Fruit fly (Drosophila melanogaster) whole organism, embryonic: Measurements from ENCODE around the gene CG13367.

Experiments used
- B-H2 ChIP-seq: fragments of 200-800 bp; sonication (Bioruptor generic); optimal IDR thresholded peaks from 2 replicates; lab custom pipeline; 2018; ENCODE audit warnings: missing biosample characterization, mild to moderate bottlenecking, missing genetic modification characterization
- BEAF-32 ChIP-seq: fragments of 200-800 bp; sonication (Bioruptor generic); optimal IDR thresholded peaks from 3 replicates; lab custom pipeline; 2017; ENCODE audit warnings: missing biosample characterization, missing genetic modification characterization, mild to moderate bottlenecking, moderate library complexity, missing genetic modification reagents
- CG11696 ChIP-seq: fragments of 200-800 bp; sonication (Bioruptor generic); IDR thresholded peaks from 2 replicates; pipeline ENCODE4 v1.3.6; 2022; ENCODE audit warnings: missing biosample characterization, missing genetic modification characterization
- CG1233 ChIP-seq: fragments of 200-800 bp; sonication (Bioruptor generic); optimal IDR thresholded peaks from 4 replicates; lab custom pipeline; 2018; ENCODE audit warnings: missing biosample characterization, mild to moderate bottlenecking, missing genetic modification characterization
- CG13775 ChIP-seq: fragments of 200-800 bp; sonication (Bioruptor generic); optimal IDR thresholded peaks from 3 replicates; lab custom pipeline; 2017; ENCODE audit warnings: missing biosample characterization, mild to moderate bottlenecking, missing genetic modification characterization
- CG14860 ChIP-seq: fragments of 200-800 bp; sonication (Bioruptor generic); IDR thresholded peaks from 3 replicates; pipeline ENCODE4 v1.3.6; 2022; ENCODE audit warnings: missing biosample characterization, missing genetic modification characterization; ENCODE audit not compliant: partially characterized antibody
- CG17568 ChIP-seq: fragments of 200-800 bp; sonication (Bioruptor generic); optimal IDR thresholded peaks from 2 replicates; lab custom pipeline; 2018; ENCODE audit warnings: missing biosample characterization, mild to moderate bottlenecking, missing genetic modification characterization, moderate library complexity
- CG18764 ChIP-seq: fragments of 200-800 bp; sonication (Bioruptor generic); optimal IDR thresholded peaks from 3 replicates; lab custom pipeline; 2016; ENCODE audit warnings: missing biosample characterization, missing genetic modification characterization
- CG2129 ChIP-seq: fragments of 200-800 bp; sonication (Bioruptor generic); IDR thresholded peaks from 2 replicates; pipeline ENCODE4 v1.3.6; 2022; ENCODE audit warnings: missing biosample characterization, missing genetic modification characterization; ENCODE audit not compliant: partially characterized antibody
- CG3281 ChIP-seq: fragments of 200-800 bp; sonication (Bioruptor generic); optimal IDR thresholded peaks from 3 replicates; lab custom pipeline; 2017; ENCODE audit warnings: missing biosample characterization, mild to moderate bottlenecking, missing genetic modification characterization
- CG43689 ChIP-seq: fragments of 200-800 bp; sonication (Bioruptor generic); IDR thresholded peaks from 2 replicates; pipeline ENCODE4 v1.3.6; 2022; ENCODE audit warnings: missing biosample characterization, missing genetic modification characterization
- CG4424 ChIP-seq: fragments of 200-800 bp; sonication (Bioruptor generic); optimal IDR thresholded peaks from 3 replicates; lab custom pipeline; 2016; ENCODE audit warnings: missing biosample characterization, missing genetic modification characterization
- CG8290 ChIP-seq, 3 experiments: fragments of 200-800 bp; sonication (Bioruptor generic); optimal IDR thresholded peaks; 2 replicates each; lab custom pipeline; 2016 to 2019; ENCODE audit warnings: missing biosample characterization in 3 of 3, missing genetic modification characterization in 3 of 3, mild to moderate bottlenecking in 2 of 3, moderate library complexity in 1 of 3
- CG8944 ChIP-seq: fragments of 200-800 bp; sonication (Bioruptor generic); optimal IDR thresholded peaks from 3 replicates; lab custom pipeline; 2016; ENCODE audit warnings: missing biosample characterization, missing genetic modification characterization
- CHES-1-like ChIP-seq: fragments of 200-800 bp; sonication (Bioruptor generic); optimal IDR thresholded peaks from 2 replicates; lab custom pipeline; 2016; ENCODE audit warnings: missing biosample characterization, missing genetic modification characterization
- CrebB ChIP-seq: fragments of 200-800 bp; sonication (Bioruptor generic); optimal IDR thresholded peaks from 3 replicates; lab custom pipeline; 2018; ENCODE audit warnings: missing biosample characterization, mild to moderate bottlenecking, missing genetic modification characterization
- Dref ChIP-seq: fragments of 200-800 bp; sonication (Bioruptor generic); IDR thresholded peaks from 2 replicates; pipeline ENCODE4 v1.3.6; 2022; ENCODE audit warnings: missing biosample characterization, missing genetic modification characterization
- Elba2 ChIP-seq: fragments of 200-800 bp; sonication (Bioruptor generic); optimal IDR thresholded peaks from 3 replicates; lab custom pipeline; 2016; ENCODE audit warnings: missing biosample characterization, missing genetic modification characterization
- GATAe ChIP-seq: fragments of 200-800 bp; sonication (Bioruptor generic); conservative IDR thresholded peaks from 2 replicates; pipeline ENCODE4 v1.3.6; 2022; ENCODE audit warnings: missing biosample characterization, missing genetic modification characterization
- Gug ChIP-seq: fragments of 200-800 bp; sonication (Bioruptor generic); IDR thresholded peaks from 4 replicates; pipeline ENCODE4 v1.3.6; 2022; ENCODE audit warnings: missing biosample characterization, missing genetic modification characterization
- H15 ChIP-seq: fragments of 200-800 bp; sonication (Bioruptor generic); IDR thresholded peaks from 3 replicates; pipeline ENCODE4 v1.3.6; 2022; ENCODE audit warnings: missing biosample characterization, missing genetic modification characterization
- HLHmδ ChIP-seq: fragments of 200-800 bp; sonication (Bioruptor generic); optimal IDR thresholded peaks from 2 replicates; lab custom pipeline; 2018; ENCODE audit warnings: missing biosample characterization, mild to moderate bottlenecking, missing genetic modification characterization, moderate library complexity
- Hr39 ChIP-seq: fragments of >200 bp; optimal IDR thresholded peaks from 2 replicates; lab custom pipeline; 2017
- Jarid2 ChIP-seq: fragments of 200-800 bp; sonication (Bioruptor generic); optimal IDR thresholded peaks from 3 replicates; lab custom pipeline; 2017; ENCODE audit warnings: mild to moderate bottlenecking, missing biosample characterization, missing genetic modification reagents, missing genetic modification characterization
- Kr ChIP-seq: fragments of 200-800 bp; sonication (Bioruptor generic); optimal IDR thresholded peaks from 2 replicates; lab custom pipeline; 2017; ENCODE audit warnings: missing biosample characterization, mild to moderate bottlenecking, missing genetic modification characterization
- MBD-R2 ChIP-seq: fragments of 200-800 bp; sonication (Bioruptor generic); IDR thresholded peaks from 2 replicates; pipeline ENCODE4 v1.3.6; 2022; ENCODE audit warnings: missing biosample characterization, missing genetic modification characterization
- MESR4 ChIP-seq: fragments of 200-800 bp; sonication (Bioruptor generic); optimal IDR thresholded peaks from 2 replicates; lab custom pipeline; 2018; ENCODE audit warnings: missing biosample characterization, mild to moderate bottlenecking, missing genetic modification characterization, moderate library complexity
- Neu2 ChIP-seq: fragments of 200-800 bp; sonication (Bioruptor generic); optimal IDR thresholded peaks from 3 replicates; lab custom pipeline; 2016; ENCODE audit warnings: missing biosample characterization, missing genetic modification characterization, borderline replicate concordance
- Oli ChIP-seq: fragments of 200-800 bp; sonication (Bioruptor generic); optimal IDR thresholded peaks from 2 replicates; lab custom pipeline; 2018; ENCODE audit warnings: missing biosample characterization, mild to moderate bottlenecking, missing genetic modification characterization, moderate library complexity
- Opbp ChIP-seq: fragments of 200-800 bp; sonication (Bioruptor generic); IDR thresholded peaks from 3 replicates; pipeline ENCODE4 v1.3.6; 2022; ENCODE audit warnings: missing biosample characterization, missing genetic modification characterization; ENCODE audit not compliant: partially characterized antibody
- Rfx ChIP-seq: fragments of 200-800 bp; sonication (Bioruptor generic); IDR thresholded peaks from 2 replicates; pipeline ENCODE4 v1.3.6; 2022; ENCODE audit warnings: missing biosample characterization, missing genetic modification characterization
- ab ChIP-seq: fragments of 200-800 bp; sonication (Bioruptor generic); optimal IDR thresholded peaks from 2 replicates; lab custom pipeline; 2016; ENCODE audit warnings: missing biosample characterization, missing genetic modification characterization
- amos ChIP-seq: fragments of 200-800 bp; sonication (Bioruptor generic); IDR thresholded peaks from 2 replicates; pipeline ENCODE4 v1.3.6; 2022; ENCODE audit warnings: missing biosample characterization, missing genetic modification characterization; ENCODE audit not compliant: partially characterized antibody
- cg ChIP-seq: fragments of 200-800 bp; sonication (Bioruptor generic); optimal IDR thresholded peaks from 3 replicates; lab custom pipeline; 2019; ENCODE audit warnings: missing biosample characterization, mild to moderate bottlenecking, missing genetic modification characterization, moderate library complexity
- chif ChIP-seq, 2 experiments: fragments of 200-800 bp; sonication (Bioruptor generic); optimal IDR thresholded peaks; 3 replicates each; lab custom pipeline; 2016; ENCODE audit warnings: missing biosample characterization in 2 of 2, missing genetic modification characterization in 2 of 2
- chinmo ChIP-seq: fragments of 200-800 bp; sonication (Bioruptor generic); IDR thresholded peaks from 4 replicates; pipeline ENCODE4 v1.3.6; 2022; ENCODE audit warnings: missing biosample characterization, missing genetic modification characterization; ENCODE audit not compliant: partially characterized antibody
- crp ChIP-seq, 2 experiments: fragments of 200-800 bp; sonication (Bioruptor generic); optimal IDR thresholded peaks; 2 replicates in 1 of 2; 3 replicates in 1 of 2; lab custom pipeline; 2017; ENCODE audit warnings: missing biosample characterization in 2 of 2, missing genetic modification characterization in 2 of 2, mild to moderate bottlenecking in 1 of 2, moderate library complexity in 1 of 2
- da ChIP-seq: fragments of 200-800 bp; sonication (Bioruptor generic); optimal IDR thresholded peaks from 2 replicates; lab custom pipeline; 2016; ENCODE audit warnings: missing biosample characterization, missing genetic modification characterization
- dmrt11E ChIP-seq: fragments of 200-800 bp; sonication (Bioruptor generic); optimal IDR thresholded peaks from 3 replicates; lab custom pipeline; 2018; ENCODE audit warnings: missing biosample characterization, mild to moderate bottlenecking, missing genetic modification characterization, moderate library complexity
- fu2 ChIP-seq: fragments of 200-800 bp; sonication (Bioruptor generic); optimal IDR thresholded peaks from 2 replicates; lab custom pipeline; 2016; ENCODE audit warnings: missing biosample characterization, missing genetic modification characterization
- gcm2 ChIP-seq: fragments of 200-800 bp; sonication (Bioruptor generic); optimal IDR thresholded peaks from 2 replicates; lab custom pipeline; 2016; ENCODE audit warnings: missing biosample characterization, missing genetic modification characterization
- gfzf ChIP-seq: fragments of 200-800 bp; sonication (Bioruptor generic); optimal IDR thresholded peaks from 2 replicates; lab custom pipeline; 2016; ENCODE audit warnings: missing biosample characterization, mild to moderate bottlenecking, missing genetic modification characterization, moderate library complexity
- gt ChIP-seq: fragments of 200-800 bp; sonication (Bioruptor generic); IDR thresholded peaks from 2 replicates; pipeline ENCODE4 v1.3.6; 2022; ENCODE audit warnings: missing biosample characterization, missing genetic modification characterization
- hth ChIP-seq: fragments of >200 bp; optimal IDR thresholded peaks from 2 replicates; lab custom pipeline; 2017; ENCODE audit warnings: inconsistent platforms
- nerfin-1 ChIP-seq: fragments of 200-800 bp; sonication (Bioruptor generic); optimal IDR thresholded peaks from 3 replicates; lab custom pipeline; 2019; ENCODE audit warnings: missing biosample characterization, mild to moderate bottlenecking, missing genetic modification characterization, moderate library complexity
- onecut ChIP-seq: fragments of 200-800 bp; sonication (Bioruptor generic); IDR thresholded peaks from 2 replicates; pipeline ENCODE4 v1.3.6; 2022; ENCODE audit warnings: missing biosample characterization, missing genetic modification characterization
- pho ChIP-seq: fragments of 200-800 bp; sonication (Bioruptor generic); optimal IDR thresholded peaks from 2 replicates; lab custom pipeline; 2016; ENCODE audit warnings: missing biosample characterization, missing genetic modification characterization
- slp2 ChIP-seq: fragments of 200-800 bp; sonication (Bioruptor generic); optimal IDR thresholded peaks from 2 replicates; lab custom pipeline; 2016; ENCODE audit warnings: missing biosample characterization, missing genetic modification characterization
- tup ChIP-seq: fragments of 200-800 bp; sonication (Bioruptor generic); optimal IDR thresholded peaks from 2 replicates; lab custom pipeline; 2016; ENCODE audit warnings: missing biosample characterization, mild to moderate bottlenecking, missing genetic modification characterization, moderate library complexity
- vnd ChIP-seq: fragments of 200-800 bp; sonication (Bioruptor generic); IDR thresholded peaks from 3 replicates; pipeline ENCODE4 v1.3.6; 2022; ENCODE audit warnings: missing biosample characterization, missing genetic modification characterization; ENCODE audit not compliant: partially characterized antibody
- vvl ChIP-seq: fragments of 200-800 bp; sonication (Bioruptor generic); IDR thresholded peaks from 2 replicates; pipeline ENCODE4 v1.3.6; 2022; ENCODE audit warnings: missing biosample characterization, missing genetic modification characterization

Gene CG13367

dm6 chrX:623357-623756 is 21.2 kb upstream of the CG13367 start, which contains the start of gene CG13369 (continued):
- no peak for TF ChIP-seq B-H2
- TF ChIP-seq Jarid2 (GFP tag; lab: Kevin White, UChicago): no peak
- TF ChIP-seq gt (GFP tag; lab: Robert Waterston, UW): no peak
- TF ChIP-seq nerfin-1: no peak
- no peak for TF ChIP-seq Oli (tag; lab: Kevin White, UChicago)
- TF ChIP-seq vnd (GFP tag; lab: Robert Waterston, UW): peak; percentile 35; the same call in 1 of the 3 replicates
- no peak for TF ChIP-seq hth (lab: Kevin White, UChicago)
- no peak for TF ChIP-seq Hr39 (lab: Kevin White, UChicago)
- TF ChIP-seq slp2: no peak
- TF ChIP-seq CG13775 (GFP tag; lab: Kevin White, UChicago): no peak
- TF ChIP-seq MESR4 (GFP tag; lab: Kevin White, UChicago): peak; percentile 34
- TF ChIP-seq gcm2: no peak
- no peak for TF ChIP-seq pho
- TF ChIP-seq CG11696 (GFP tag; lab: Robert Waterston, UW): no peak
- TF ChIP-seq Gug (GFP tag; lab: Robert Waterston, UW): no peak
- TF ChIP-seq CG14860 (GFP tag; lab: Robert Waterston, UW): no peak
- no peak for TF ChIP-seq Rfx (GFP tag; lab: Robert Waterston, UW)
- no peak for TF ChIP-seq fu2 (GFP tag; lab: Kevin White, UChicago)
- no peak for TF ChIP-seq HLHmδ (GFP tag; lab: Kevin White, UChicago)
- TF ChIP-seq CG3281 (GFP tag; lab: Kevin White, UChicago): no peak
- no peak for TF ChIP-seq CG17568
- TF ChIP-seq CG8290 (GFP tag; optimal IDR thresholded peaks at IDR 0.05; lab: Kevin White, UChicago): no peak
- no peak for TF ChIP-seq CG8290 (tag; optimal IDR thresholded peaks at IDR 0.05; lab: Kevin White, UChicago)
- no peak for TF ChIP-seq CG18764 (GFP tag; lab: Kevin White, UChicago)
- no peak for TF ChIP-seq Elba2
- TF ChIP-seq ab (GFP tag; lab: Kevin White, UChicago): no peak
- no peak for TF ChIP-seq Kr (GFP tag; lab: Kevin White, UChicago)
- TF ChIP-seq H15 (GFP tag; lab: Robert Waterston, UW): no peak
- no peak for TF ChIP-seq CG43689 (GFP tag; lab: Robert Waterston, UW)
- TF ChIP-seq dmrt11E (tag; lab: Kevin White, UChicago): no peak
- no peak for TF ChIP-seq Neu2 (GFP tag; lab: Kevin White, UChicago)
- no peak for TF ChIP-seq vvl (GFP tag; lab: Robert Waterston, UW)
- TF ChIP-seq chif (GFP tag; optimal IDR thresholded peaks at IDR 0.05; lab: Kevin White, UChicago): no peak
- no peak for TF ChIP-seq CG1233
- peak; percentile 36 for TF ChIP-seq MBD-R2 (GFP tag; lab: Robert Waterston, UW)
- no peak for TF ChIP-seq CG2129 (GFP tag; lab: Robert Waterston, UW)
- TF ChIP-seq CG4424 (GFP tag; lab: Kevin White, UChicago): no peak
- TF ChIP-seq Dref: peak; percentile 43
- TF ChIP-seq onecut (GFP tag; lab: Robert Waterston, UW): no peak
- no peak for TF ChIP-seq tup
- TF ChIP-seq chinmo: no peak
- TF ChIP-seq gfzf (GFP tag; lab: Kevin White, UChicago): peak; percentile 4
- TF ChIP-seq CrebB (tag; lab: Kevin White, UChicago): no peak
- TF ChIP-seq cg (GFP tag; lab: Kevin White, UChicago): no peak
- TF ChIP-seq amos (GFP tag; lab: Robert Waterston, UW): no peak
- 0 out of 3 replicates have a peak, but pooled peaks have one; percentile 44 for TF ChIP-seq Opbp (GFP tag; lab: Robert Waterston, UW)
- peak; percentile 19 for TF ChIP-seq BEAF-32 (GFP tag; lab: Kevin White, UChicago)
- TF ChIP-seq CG8944 (GFP tag; lab: Kevin White, UChicago): no peak
- peak; percentile 68 for TF ChIP-seq GATAe (GFP tag; lab: Robert Waterston, UW)
- TF ChIP-seq crp (GFP tag; optimal IDR thresholded peaks at IDR 0.05; lab: Kevin White, UChicago): no peak
- TF ChIP-seq da (GFP tag; lab: Kevin White, UChicago): no peak
- no peak for TF ChIP-seq CHES-1-like (GFP tag; lab: Kevin White, UChicago)
